Worm (Caenorhabditis elegans) whole organism, L4 larva: ENCODE measurements around the gene C29F5.1.
A peak's percentile ranks its signal among the peaks of the same experiment; 100 is the strongest.

Source experiments
- Y105C5A.15 ChIP-seq: fragments of 200-800 bp; sonication (Bioruptor generic); IDR thresholded peaks from 2 replicates; pipeline ENCODE4 v1.3.6; 2022; ENCODE audit warnings: missing genetic modification characterization, missing compliant biosample characterization
- ces-1 ChIP-seq: fragments of 150-350 bp; sonication (generic microtip); optimal IDR thresholded peaks from 4 replicates; lab custom pipeline; 2014; ENCODE audit warnings: missing biosample characterization, missing genetic modification reagents, missing genetic modification characterization
- madf-5 ChIP-seq, 2 experiments: fragments of 200-800 bp; sonication (Bioruptor generic); IDR thresholded peaks; 2 replicates each; pipeline ENCODE4 v1.3.6; 2022; ENCODE audit warnings: missing compliant biosample characterization in 2 of 2, missing genetic modification characterization in 2 of 2
- nhr-28 ChIP-seq: fragments of 150-350 bp; optimal IDR thresholded peaks from 2 replicates; lab custom pipeline; 2014; ENCODE audit warnings: missing biosample characterization, missing genetic modification characterization
- unc-39 ChIP-seq: sonication (generic microtip); optimal IDR thresholded peaks from 2 replicates; lab custom pipeline; 2017; ENCODE audit warnings: missing biosample characterization, missing genetic modification characterization

DNA sequence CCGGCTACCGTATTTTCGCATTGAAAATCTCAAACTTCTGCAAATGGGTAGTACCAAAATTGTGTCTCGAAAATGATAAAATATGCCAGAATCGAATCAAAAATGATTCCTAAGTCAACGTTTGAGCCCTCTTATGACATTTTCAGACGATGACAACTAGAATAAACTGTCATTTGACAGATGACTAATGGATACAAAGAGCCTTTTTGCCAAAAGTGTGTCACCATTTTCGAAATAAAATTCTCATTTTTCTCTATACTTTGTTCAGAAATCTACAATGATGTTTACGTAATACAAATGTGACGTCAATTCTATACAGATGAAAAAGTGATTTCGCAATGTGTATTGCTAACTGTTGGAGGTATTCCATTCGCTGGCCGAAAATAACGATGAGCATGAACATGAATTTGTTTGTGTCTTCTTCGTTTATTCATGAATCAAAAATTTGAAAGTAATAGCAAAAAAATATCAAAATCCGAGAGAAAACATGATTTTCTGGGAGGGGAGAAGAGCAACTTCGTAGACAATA is 43.3 kb downstream of the C29F5.1 start:
- TF ChIP-seq nhr-28 (tag; lab: Kevin White, UChicago), result peak; percentile 26
- TF ChIP-seq ces-1 (GFP tag; lab: Kevin White, UChicago), result no peak
- no peak for TF ChIP-seq unc-39 (tag; lab: Kevin White, UChicago)
- peak in 1 of 2 experiments; percentile 65; a peak in 1 of 4 replicates for TF ChIP-seq madf-5 (GFP tag; IDR thresholded peaks at IDR 0.05; lab: Robert Waterston, UW)
- TF ChIP-seq Y105C5A.15 (GFP tag; lab: Robert Waterston, UW), result no peak
